Worm (Caenorhabditis elegans): ENCODE results near the gene F54C9.14.

The F54C9.14 gene

DNA sequence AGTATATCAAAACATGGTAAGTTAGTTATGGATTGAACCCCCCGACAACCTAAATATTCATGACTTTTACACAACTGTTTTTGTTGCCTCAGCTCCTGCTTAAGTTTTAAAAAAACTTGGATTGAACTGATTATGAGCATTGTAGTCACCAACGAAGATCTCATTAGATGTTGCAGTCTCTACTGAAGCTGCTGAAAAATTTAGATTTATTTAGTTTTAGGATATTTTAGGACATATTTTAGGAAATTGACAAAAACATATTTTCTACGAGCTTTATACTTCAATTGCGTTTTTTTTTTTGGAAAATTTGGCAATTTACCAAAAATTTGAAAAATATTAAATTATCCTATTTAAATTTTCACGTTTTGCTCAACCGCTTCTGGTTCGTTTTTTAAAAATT, at the start of gene F54C9.14:
Gene F54C9.14, plus strand, starts transcription at position 301 of the 400 bp plus-strand sequence.
- no peak for TF ChIP-seq unc-62 (GFP tag; optimal IDR thresholded peaks at IDR 0.05)

DNA sequence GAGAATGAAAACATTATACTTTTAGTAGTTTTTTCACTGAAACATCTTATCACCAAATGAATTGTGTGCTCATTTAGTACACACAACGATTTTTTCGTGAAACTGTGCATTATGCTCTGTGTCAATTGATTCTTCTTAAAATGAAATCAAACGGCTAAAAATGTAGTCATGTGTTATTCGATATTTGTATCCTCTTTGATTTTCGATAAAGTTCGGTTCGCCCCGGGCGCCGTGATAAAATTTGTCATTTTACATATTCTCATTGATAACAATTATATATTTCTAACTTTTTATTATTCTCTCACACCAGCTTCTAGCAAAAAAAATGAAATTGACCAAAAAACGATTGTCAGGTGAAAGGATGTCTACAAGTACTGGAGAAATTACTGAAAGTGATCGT, 47.4 kb upstream of the F54C9.14 start, which contains the start of gene ctg-2:
Gene ctg-2, plus strand, starts transcription at position 326 of the 400 bp plus-strand sequence.
- TF ChIP-seq unc-62 (GFP tag; optimal IDR thresholded peaks at IDR 0.05): no peak

DNA sequence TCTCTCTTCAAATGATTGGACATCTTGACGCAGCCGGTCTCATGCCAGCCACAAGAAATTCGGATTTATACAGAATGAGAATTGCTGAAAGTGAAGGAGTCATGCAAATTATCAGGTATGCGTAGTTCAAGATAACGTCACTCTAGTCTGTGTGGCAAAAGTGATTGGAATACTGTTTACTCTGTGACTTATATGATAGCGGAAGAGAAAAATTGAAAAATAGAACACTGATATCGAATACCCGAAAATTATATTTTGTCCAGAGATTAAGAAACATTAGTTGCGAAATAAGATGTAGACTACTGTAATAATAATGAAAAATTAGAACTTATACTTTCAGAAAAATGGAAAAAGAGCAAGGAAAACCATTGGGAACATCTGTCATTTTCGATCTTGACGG, 46.6 kb upstream of the F54C9.14 start:
- TF ChIP-seq unc-62 (GFP tag; optimal IDR thresholded peaks at IDR 0.05): no peak

DNA sequence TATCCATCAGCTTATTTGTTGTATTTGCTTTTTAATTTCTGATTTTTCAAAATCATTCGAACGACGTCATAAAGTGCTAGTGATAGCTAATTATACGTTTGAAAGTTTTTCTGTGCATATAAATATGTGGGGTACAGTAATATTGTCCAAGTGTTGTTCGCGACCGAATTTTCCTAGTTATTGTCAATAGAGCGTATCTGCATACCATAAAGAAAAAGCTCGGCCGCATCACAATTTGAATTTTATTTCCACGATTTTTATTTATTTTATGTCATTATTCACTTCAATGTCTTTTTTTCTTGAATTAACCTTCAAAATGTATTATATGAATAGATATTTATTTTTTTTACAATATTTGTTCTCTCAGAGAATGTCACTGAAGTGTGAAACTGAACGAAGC, 45.3 kb upstream of the F54C9.14 start, which contains the start of gene rnh-2:
Gene rnh-2, plus strand, starts transcription at position 368 of the 400 bp plus-strand sequence.
- TF ChIP-seq unc-62 (GFP tag; optimal IDR thresholded peaks at IDR 0.05): no peak

DNA sequence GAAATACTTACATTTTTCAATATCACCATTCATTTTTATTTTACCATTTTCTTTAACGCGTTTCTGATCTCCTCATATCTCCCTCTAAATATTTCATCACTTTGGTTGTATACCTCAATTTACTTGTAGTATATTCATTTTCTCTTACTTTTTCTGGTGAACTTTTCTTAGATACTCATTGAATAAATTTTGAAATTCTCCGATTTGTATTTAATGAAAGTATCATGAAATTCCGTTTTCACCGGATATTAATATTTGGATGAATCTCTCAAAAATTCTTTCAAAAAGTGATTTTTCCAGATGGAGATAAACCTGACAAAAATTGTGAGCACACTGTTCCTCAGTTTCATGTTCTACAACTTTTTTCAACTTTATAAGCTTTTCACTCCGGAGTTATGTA, 43.9 kb upstream of the F54C9.14 start, which contains the start of gene T13H5.8:
Gene T13H5.8, plus strand, starts transcription at position 301 of the 400 bp plus-strand sequence.
- TF ChIP-seq unc-62 (GFP tag; optimal IDR thresholded peaks at IDR 0.05): no peak

DNA sequence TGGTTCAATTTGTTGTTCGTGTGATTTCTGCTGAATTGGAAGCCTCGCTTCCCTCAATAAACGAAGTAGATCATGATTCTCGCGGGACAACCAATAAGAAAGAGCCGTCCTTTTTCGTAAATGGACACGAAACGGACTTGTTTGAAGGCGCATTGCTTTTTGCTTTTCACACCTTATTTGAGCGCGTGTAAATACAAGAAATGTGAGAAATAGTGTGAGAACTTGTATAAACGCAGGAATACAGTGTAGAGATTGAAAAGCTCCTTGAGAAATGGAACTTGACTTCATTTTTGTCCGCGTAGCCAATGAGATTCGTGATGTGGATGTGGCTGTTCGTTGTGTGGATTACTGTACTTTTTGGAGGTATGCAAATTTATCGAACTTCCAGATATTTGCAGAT, 41.5 kb upstream of the F54C9.14 start, which contains the start of gene cht-2:
Gene cht-2, plus strand, starts transcription at position 301 of the 400 bp plus-strand sequence.
- TF ChIP-seq unc-62 (GFP tag; optimal IDR thresholded peaks at IDR 0.05): no peak

DNA sequence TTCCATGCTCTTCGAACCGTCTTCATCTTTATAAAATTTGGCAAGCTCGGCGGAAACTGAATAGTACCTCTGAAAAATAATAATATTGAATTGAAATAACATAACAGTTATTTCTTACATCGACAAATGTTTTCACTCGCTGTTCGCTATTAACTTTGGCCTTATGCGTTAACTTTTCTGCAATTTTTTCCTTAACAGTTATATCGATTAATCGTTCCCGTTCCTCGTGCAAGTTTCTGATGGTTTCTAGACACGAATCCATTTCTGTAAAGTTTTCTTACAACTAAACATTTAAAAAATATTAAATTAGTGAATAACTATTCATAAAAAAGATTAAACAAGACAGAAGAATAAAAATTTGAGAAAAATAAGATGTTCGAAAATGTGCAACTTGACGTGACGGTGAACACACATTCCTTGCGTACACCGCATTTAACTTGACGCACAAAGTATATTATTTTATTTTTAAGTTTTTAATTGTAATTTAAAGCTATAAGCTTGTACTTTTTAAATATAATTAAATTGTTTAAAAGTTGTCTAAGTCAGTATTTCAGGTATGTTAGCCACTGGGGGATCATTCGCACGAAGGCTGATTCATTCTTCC, 36.9 kb upstream of the F54C9.14 start, which contains the start of the genes prp-9 and mrps-18B:
Gene prp-9, minus strand, starts transcription at position 264 of the 604 bp plus-strand sequence.
Gene mrps-18B, plus strand, starts transcription at position 549 of the 604 bp plus-strand sequence.
- no peak for TF ChIP-seq unc-62 (GFP tag; optimal IDR thresholded peaks at IDR 0.05)

DNA sequence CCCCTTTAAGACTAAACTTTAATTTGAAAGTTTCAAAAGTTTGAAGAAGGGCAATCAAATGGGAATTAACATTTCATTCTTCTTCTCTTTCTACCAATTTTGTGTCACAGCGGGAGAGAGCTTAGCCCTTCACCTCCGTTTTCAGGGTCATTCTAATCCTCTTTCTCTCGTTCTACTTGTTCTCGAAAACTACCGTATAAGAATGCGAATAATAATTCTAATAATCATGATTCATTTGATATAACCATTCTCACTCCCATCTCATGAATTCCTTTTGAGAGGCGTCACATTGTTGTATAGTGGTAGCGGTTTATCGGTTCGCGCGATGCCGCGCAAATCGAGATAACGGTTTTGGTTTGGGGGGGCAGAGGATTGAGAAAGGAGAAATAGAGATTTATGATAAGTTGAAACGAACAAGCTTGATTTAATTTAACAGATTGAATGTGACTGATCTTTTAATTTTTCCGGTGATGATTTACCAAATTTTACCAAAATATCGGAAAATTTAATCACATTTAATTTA, 32.9 kb upstream of the F54C9.14 start:
- no peak for TF ChIP-seq unc-62 (GFP tag; optimal IDR thresholded peaks at IDR 0.05)

DNA sequence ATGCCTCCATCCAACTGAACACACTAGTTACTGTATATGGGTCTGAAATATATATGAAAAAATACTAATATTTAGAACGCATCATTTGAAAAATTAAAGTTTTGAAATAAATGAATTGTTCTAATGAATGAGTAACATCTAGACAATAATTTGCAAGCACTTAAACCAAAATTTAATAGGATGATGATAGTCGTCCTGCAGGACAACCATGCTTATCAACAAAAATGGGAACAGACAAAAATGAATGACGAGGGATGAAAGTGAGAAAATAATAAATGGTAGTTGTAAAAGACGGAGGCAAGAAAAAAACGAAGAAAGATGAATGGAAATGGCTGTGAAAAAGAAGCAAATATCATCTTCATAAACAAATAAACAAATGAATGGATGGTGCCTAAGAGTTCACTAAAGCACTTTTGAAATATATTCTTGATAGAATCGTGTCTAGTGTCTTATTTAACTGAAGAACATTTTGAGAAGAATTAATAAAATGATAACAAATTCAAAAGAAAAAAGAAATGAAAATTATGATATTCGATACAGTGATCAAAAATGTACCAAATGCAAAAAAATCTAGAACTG, 30.8 kb upstream of the F54C9.14 start, which contains the start of gene gldi-7:
Gene gldi-7, minus strand, starts transcription at position 42 of the 579 bp plus-strand sequence.
- TF ChIP-seq unc-62 (GFP tag; optimal IDR thresholded peaks at IDR 0.05): no peak

DNA sequence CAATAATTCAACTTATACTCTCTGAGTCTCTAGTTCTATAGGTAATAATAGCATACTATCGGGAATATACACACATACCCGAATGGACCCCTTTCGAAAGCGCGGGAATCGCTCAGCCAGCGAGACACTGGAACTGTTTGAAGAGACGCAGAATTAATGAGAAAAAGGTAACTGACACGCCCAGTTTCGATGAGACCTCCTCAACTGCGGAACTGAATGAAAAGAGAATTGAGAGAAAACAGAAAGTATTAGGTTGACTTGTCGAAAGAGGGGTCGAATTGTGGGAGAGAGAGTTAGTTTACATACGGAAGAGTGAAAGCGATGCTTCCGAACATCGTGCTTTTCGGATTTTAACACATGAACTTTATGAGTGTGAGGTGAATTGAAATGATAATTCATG, 30.1 kb upstream of the F54C9.14 start:
- no peak for TF ChIP-seq unc-62 (GFP tag; optimal IDR thresholded peaks at IDR 0.05)

DNA sequence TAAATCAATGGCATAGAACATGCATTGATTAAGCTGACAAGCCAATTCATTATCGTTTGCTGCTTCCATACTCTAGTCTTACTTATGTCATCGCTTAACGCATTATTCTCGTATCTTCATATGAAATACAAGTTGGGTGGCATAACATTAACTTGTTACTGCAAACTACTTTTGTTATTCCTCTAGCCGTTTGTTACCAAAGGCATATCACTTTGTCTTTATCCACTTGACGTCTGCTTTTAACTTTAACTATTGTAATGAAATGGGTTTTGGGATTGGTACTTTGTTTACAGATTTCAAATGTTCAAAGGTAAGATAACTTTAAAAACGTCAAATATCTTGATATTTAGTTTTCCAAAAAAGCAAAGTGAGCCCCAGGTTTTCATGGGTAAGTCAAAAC, 26.0 kb upstream of the F54C9.14 start, which contains the start of gene W01C9.2:
Gene W01C9.2, plus strand, starts transcription at position 301 of the 400 bp plus-strand sequence.
- no peak for TF ChIP-seq unc-62 (GFP tag; optimal IDR thresholded peaks at IDR 0.05)

DNA sequence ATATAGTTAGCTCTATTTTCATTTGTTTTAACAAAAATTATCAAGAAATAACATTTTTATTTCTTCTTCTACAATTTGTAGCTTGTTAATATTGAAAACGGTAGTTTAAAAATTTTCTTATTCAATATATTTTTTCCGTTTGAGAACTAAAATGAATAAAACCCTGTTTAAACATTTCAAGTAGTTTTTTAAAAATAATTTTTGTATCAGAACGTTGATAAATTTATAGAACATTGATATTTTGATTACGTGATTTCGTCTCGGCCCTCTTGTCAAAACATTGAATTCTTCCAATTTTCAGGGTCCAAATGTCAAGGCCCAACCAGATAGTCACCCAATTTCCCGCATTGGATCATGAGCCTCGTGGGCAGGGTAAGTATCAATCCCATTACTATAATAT, 21.7 kb upstream of the F54C9.14 start, which contains the start of gene pqn-73:
Gene pqn-73, plus strand, starts transcription at position 301 of the 400 bp plus-strand sequence.
- TF ChIP-seq unc-62 (GFP tag; optimal IDR thresholded peaks at IDR 0.05): no peak

DNA sequence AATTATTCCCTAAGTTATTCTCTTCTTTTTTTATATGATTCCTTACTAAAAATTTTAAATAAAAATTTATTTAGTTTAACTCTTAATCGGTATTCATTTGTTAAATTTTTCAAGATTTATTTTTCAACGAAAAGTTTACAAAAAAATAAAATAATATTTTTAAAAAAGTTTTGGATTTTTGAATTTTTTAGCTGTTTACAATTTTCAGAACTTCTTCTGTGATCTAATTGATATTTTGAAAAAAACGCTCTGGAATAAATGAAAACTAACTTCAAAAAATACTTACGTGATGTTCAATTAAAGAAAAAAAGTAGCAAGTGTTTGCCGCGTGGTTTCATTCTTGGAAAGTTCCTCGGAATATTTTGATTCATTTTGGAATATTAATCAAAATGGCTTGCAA, 16.8 kb upstream of the F54C9.14 start, which contains the start of gene decr-1.2:
Gene decr-1.2, plus strand, starts transcription at position 301 of the 400 bp plus-strand sequence.
- TF ChIP-seq unc-62 (GFP tag; optimal IDR thresholded peaks at IDR 0.05): no peak

DNA sequence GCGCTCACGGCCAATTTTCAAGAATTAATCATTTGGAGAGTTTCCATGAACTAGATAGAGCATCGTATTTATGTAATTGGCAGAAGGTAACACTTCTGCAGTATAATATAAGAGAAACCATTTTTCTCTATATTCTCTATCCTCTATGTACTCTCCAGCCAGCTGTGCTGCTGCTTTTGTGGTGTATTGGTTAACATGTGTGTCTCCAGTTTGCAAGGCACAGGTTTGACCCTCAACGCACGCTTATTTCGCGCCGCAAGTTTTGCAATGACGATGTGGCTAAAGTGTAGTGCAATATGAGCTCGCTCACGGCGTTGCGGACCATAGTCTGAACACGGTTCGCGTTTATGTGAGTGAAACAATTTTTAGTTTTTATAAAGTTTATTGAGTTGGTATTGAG, 15.1 kb upstream of the F54C9.14 start:
- no peak for TF ChIP-seq unc-62 (GFP tag; optimal IDR thresholded peaks at IDR 0.05)

DNA sequence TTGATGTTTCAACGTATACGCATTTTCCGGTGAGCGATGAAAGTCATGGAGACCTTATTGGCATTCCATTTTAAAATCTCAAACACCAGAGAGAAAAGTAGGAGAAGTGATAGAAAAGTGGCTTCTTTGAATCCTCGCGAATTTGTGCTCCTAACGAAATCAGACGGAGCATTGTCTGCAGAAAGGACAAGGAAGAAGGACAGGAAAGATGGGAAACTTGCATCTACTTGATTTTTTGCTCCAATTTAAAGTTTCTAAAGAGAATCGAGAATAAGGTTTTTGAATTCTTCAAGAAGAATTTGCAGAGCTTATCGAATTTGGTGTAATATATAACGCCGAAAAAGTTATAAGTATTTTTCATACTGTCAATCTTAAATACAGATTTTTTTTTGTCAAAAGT, 11.0 kb upstream of the F54C9.14 start:
- no peak for TF ChIP-seq unc-62 (GFP tag; optimal IDR thresholded peaks at IDR 0.05)

DNA sequence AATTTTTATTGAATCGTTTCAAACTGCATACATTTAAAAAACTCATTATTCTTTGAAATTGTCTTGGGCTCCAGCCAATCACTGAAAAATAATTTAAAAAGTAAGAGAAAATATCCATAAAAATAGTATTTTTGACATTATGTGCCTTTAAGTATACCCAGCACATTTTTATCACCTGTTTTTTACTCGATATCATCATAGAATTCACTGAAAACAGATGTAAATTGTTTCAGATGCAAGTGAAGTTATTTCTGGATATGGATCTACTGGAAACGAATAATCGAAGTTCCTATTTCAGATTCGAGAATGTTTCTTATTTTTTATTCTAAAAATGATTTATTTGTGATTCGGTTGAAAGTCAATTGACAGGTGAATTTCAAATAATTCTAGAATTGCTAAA, 7.5 kb upstream of the F54C9.14 start:
- no peak for TF ChIP-seq unc-62 (GFP tag; optimal IDR thresholded peaks at IDR 0.05)

Measured in whole organism, dauer.